Worm (Caenorhabditis elegans): ENCODE results near the gene srw-16.
A peak's percentile ranks its signal among the peaks of the same experiment; 100 is the strongest.

srw-16 gene

DNA sequence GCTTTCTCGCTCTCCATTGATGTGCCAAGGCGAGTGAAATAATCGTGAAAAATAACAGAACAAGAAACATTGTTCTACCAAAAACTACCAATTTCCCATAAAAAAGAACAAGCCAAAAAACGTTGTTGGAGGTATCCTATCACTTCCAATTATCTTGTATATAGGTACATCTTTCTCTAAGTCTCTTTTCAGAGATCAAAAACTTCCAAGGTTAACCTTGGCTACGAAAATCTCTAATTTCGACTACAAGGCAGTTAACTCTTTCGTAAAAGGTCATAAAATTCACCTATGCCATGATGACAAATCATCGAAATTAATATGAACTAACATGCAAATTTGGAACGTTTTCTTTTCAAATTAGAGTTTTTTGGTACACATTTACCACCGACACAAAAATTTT, 13.2 kb upstream of the srw-16 start, which contains the start of gene cyp-34A1:
cyp-34A1 (minus strand) TSS at position 101 of the 400 bp plus-strand sequence.
- no peak for TF ChIP-seq sptf-2 (GFP tag; optimal IDR thresholded peaks at IDR 0.05)
- TF ChIP-seq Y53G8AR.9 (GFP tag; conservative IDR thresholded peaks at IDR 0.05), result no peak
- TF ChIP-seq ztf-22 (GFP tag; optimal IDR thresholded peaks at IDR 0.05), result no peak
- TF ChIP-seq nfya-2 (GFP tag; IDR thresholded peaks at IDR 0.05), result no peak
- TF ChIP-seq hrde-1 (tag; optimal IDR thresholded peaks at IDR 0.05; ENCODE audit: borderline replicate concordance), result no peak
- TF ChIP-seq hmg-20 (GFP tag; IDR thresholded peaks at IDR 0.05), result no peak
- TF ChIP-seq F52B5.7 (tag; optimal IDR thresholded peaks at IDR 0.05), result no peak

ce11 chrV:15285984-15286383, 11.3 kb upstream of the srw-16 start:
- TF ChIP-seq lir-1 (GFP tag; conservative IDR thresholded peaks at IDR 0.05) (no peak), Y79H2A.3 (GFP tag; conservative IDR thresholded peaks at IDR 0.05) (no peak), atf-7 (tag; optimal IDR thresholded peaks at IDR 0.05) (peak; percentile 89), lsy-27 (tag; optimal IDR thresholded peaks at IDR 0.05; ENCODE audit: borderline replicate concordance, insufficient read depth) (no peak), bed-1 (GFP tag; IDR thresholded peaks at IDR 0.05) (no peak), madf-3 (GFP tag; IDR thresholded peaks at IDR 0.05) (0 out of 2 replicates have a peak, but pooled peaks have one; percentile 7), nhr-80 (tag; optimal IDR thresholded peaks at IDR 0.05) (peak; percentile 59), nhr-179 (tag; optimal IDR thresholded peaks at IDR 0.05) (no peak), sea-2 (GFP tag; IDR thresholded peaks at IDR 0.05) (no peak), pha-4 (tag; optimal IDR thresholded peaks at IDR 0.05) (no peak), attf-6 (GFP tag; IDR thresholded peaks at IDR 0.05) (no peak)

DNA sequence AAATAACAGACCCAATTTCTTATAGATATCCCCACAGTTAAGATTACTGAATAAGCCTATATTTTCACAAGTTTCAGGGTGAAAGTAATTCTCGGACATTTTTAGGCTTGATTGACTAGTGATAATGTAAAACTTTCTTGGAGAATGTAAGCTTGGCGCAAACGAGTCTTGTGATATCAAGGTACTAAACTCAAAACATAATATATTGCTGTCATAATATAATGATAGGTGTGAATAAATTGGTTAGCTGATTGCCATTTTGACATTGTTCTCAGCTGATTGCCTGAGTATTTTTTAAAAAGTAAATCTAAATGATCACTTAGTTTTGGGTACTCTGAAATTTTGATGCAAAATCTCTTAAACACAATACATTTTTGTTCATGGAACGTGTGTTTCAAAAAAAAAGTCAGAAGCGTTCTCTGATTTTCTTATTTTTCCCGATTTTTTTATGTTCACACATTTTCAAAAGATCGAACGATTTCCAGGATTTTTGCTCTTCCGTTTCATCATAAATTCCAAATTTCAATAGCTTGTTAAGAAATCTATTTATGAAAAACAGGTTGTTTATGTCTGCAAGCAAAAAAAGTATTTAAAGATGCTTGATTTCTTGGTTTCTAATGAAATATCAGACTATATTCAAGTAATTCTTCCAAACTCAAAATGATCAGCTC, 6.8 kb upstream of the srw-16 start, which contains the start of the genes srw-19 and srx-51:
srw-19 (minus strand) TSS at position 101 of the 671 bp plus-strand sequence.
srx-51 (plus strand) TSS at position 621 of the 671 bp plus-strand sequence.
- TF ChIP-seq snpc-4 (GFP tag; optimal IDR thresholded peaks at IDR 0.05) (no peak), snpc-4 (tag; optimal IDR thresholded peaks at IDR 0.05) (no peak), Y95B8A.8 (GFP tag; IDR thresholded peaks at IDR 0.05) (no peak), sea-2 (GFP tag; IDR thresholded peaks at IDR 0.05) (no peak), F57C9.4 (tag; optimal IDR thresholded peaks at IDR 0.05) (no peak), nfyb-1 (GFP tag; IDR thresholded peaks at IDR 0.05) (no peak), die-1 (tag; optimal IDR thresholded peaks at IDR 0.05) (no peak), B0035.1 (tag; optimal IDR thresholded peaks at IDR 0.05) (no peak)

DNA sequence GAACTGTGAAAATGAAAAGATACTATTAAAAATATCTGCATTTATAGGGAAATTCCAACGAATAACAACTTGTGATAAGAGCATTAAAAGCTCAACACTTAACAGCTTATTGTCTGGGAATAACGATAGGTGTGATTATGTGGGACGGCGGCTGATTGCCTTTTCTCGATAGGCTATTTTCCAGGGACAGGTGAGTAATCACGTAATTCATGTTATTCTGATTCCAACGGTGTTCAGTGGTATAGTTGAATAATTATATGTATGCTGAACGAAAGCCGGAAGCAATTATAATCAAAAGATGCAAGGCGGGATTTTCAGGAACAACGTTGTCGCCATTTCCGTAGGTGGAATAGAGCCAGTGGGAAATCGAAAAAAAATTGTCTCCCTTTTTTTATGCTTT, 2.3 kb upstream of the srw-16 start, which contains the start of gene srw-17:
srw-17 (minus strand) TSS at position 101 of the 400 bp plus-strand sequence.
- no peak for TF ChIP-seq ceh-100 (GFP tag; IDR thresholded peaks at IDR 0.05)
- TF ChIP-seq somi-1 (GFP tag; optimal IDR thresholded peaks at IDR 0.05), result no peak
- TF ChIP-seq tbx-9 (tag; optimal IDR thresholded peaks at IDR 0.05; ENCODE audit: borderline replicate concordance), result no peak
- no peak for TF ChIP-seq madf-10 (tag; optimal IDR thresholded peaks at IDR 0.05)

DNA sequence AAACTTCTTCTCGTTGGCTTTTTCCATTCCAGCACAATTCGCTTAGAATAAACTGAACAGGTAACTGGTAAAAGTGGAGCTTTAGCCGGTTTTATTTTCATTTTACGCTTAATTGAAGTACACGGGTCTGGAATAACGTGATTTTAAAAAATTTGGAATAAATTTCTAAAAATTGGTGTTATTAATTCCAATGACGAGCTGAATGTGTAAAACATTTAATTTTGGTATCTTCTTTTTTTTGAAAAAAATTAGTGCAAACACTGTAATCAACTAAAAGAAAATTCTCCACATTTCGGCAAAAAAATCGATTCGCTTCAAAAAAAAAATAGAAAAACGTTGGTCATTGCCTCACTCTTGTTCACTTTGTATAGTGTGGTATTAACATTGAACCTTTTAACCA, 2.4 kb downstream of the srw-16 start, which contains the start of gene T10H4.4:
T10H4.4 (minus strand) TSS at position 101 of the 400 bp plus-strand sequence.
- TF ChIP-seq snpc-4 (GFP tag; optimal IDR thresholded peaks at IDR 0.05) (no peak), snpc-4 (tag; optimal IDR thresholded peaks at IDR 0.05) (no peak), let-526 (GFP tag; IDR thresholded peaks at IDR 0.05) (no peak), somi-1 (GFP tag; optimal IDR thresholded peaks at IDR 0.05) (no peak), attf-5 (GFP tag; optimal IDR thresholded peaks at IDR 0.05) (no peak), efl-1 (GFP tag; optimal IDR thresholded peaks at IDR 0.05) (no peak), ceh-91 (GFP tag; IDR thresholded peaks at IDR 0.05) (no peak), ztf-25 (GFP tag; IDR thresholded peaks at IDR 0.05) (no peak), F52B5.7 (tag; optimal IDR thresholded peaks at IDR 0.05) (no peak), gei-17 (GFP tag; optimal IDR thresholded peaks at IDR 0.05) (no peak), ceh-100 (GFP tag; IDR thresholded peaks at IDR 0.05) (no peak), madf-3 (GFP tag; IDR thresholded peaks at IDR 0.05) (no peak), lsy-27 (tag; optimal IDR thresholded peaks at IDR 0.05; ENCODE audit: borderline replicate concordance, insufficient read depth) (no peak), ceh-58 (GFP tag; IDR thresholded peaks at IDR 0.05) (no peak), F33H1.4 (GFP tag; IDR thresholded peaks at IDR 0.05) (no peak), ccch-3 (GFP tag; optimal IDR thresholded peaks at IDR 0.05) (no peak), ceh-40 (GFP tag; IDR thresholded peaks at IDR 0.05) (no peak), let-607 (tag; optimal IDR thresholded peaks at IDR 0.05) (no peak), nhr-120 (GFP tag; IDR thresholded peaks at IDR 0.05) (no peak), die-1 (tag; optimal IDR thresholded peaks at IDR 0.05) (no peak)

Measured in whole organism, young adult.